Fruit fly (Drosophila melanogaster): ENCODE data around the gene CG44426.

Gene CG44426

DNA sequence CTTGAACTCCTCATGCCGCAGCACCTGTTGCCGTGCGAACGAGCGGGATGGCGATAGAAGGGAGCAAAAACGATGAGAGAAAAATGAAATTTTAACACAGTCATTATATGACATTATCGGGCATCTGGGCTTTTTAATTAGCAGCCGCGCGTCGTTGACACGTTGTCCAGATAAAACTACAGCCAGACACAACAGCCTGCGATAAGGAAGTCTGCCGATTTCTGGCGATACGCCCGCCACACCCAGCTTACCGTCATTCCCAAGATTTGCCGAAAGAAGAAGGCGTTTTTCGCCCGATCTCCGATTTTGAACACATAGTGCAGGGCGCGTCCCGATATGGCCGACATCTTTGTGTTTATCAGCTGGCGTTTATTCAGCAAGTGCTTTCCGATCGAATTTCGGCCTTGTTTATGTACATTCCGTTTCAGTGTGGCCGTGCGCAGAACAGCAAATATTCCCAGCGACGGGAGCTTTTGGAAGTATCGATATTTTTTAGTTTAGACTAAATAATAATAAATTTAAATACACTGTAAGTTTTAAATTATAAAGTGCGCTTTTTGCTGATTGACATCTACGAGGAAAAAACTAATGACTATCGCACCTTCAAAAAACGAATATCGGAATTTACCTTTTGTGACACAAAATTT is 50.0 kb downstream of the CG44426 start, which contains the start of gene CG1532 (continued):
- TF ChIP-seq CG7963 (GFP tag; IDR thresholded peaks at IDR 0.05; ENCODE audit: partially characterized antibody) = no peak
- TF ChIP-seq Sox100B (GFP tag; optimal IDR thresholded peaks at IDR 0.05) = no peak
- TF ChIP-seq pho (GFP tag; optimal IDR thresholded peaks at IDR 0.05) = no peak
- no peak for TF ChIP-seq CG8089 (GFP tag; optimal IDR thresholded peaks at IDR 0.05)
- peak; percentile 37; the same call in 1 of the 2 replicates for TF ChIP-seq MBD-R2 (GFP tag; IDR thresholded peaks at IDR 0.05)
- TF ChIP-seq bowl (GFP tag; IDR thresholded peaks at IDR 0.05) = no peak; the same call in 1 of the 2 replicates
- no peak for TF ChIP-seq CG31224 (GFP tag; IDR thresholded peaks at IDR 0.05)
- no peak for TF ChIP-seq Mrtf (GFP tag; IDR thresholded peaks at IDR 0.05)
- TF ChIP-seq CG1647 (GFP tag; optimal IDR thresholded peaks at IDR 0.05) = no peak
- TF ChIP-seq CG4360 (GFP tag; IDR thresholded peaks at IDR 0.05) = no peak
- TF ChIP-seq CG7556 (GFP tag; optimal IDR thresholded peaks at IDR 0.05) = no peak
- no peak for TF ChIP-seq sna (GFP tag; IDR thresholded peaks at IDR 0.05; ENCODE audit: partially characterized antibody)
- no peak for TF ChIP-seq Nf-YC (tag; optimal IDR thresholded peaks at IDR 0.05)
- TF ChIP-seq vfl (GFP tag; optimal IDR thresholded peaks at IDR 0.05) = no peak
- 0 out of 3 replicates have a peak, but pooled peaks have one; percentile 37 for TF ChIP-seq Dbx (GFP tag; IDR thresholded peaks at IDR 0.05)
- TF ChIP-seq CG7271 (tag; optimal IDR thresholded peaks at IDR 0.05) = no peak
- no peak for TF ChIP-seq HmgD (GFP tag; optimal IDR thresholded peaks at IDR 0.05)
- TF ChIP-seq CG15696 (tag; optimal IDR thresholded peaks at IDR 0.05) = no peak
- TF ChIP-seq CG9609 (GFP tag; optimal IDR thresholded peaks at IDR 0.05) = no peak
- peak; percentile 56 for TF ChIP-seq hbn (GFP tag; IDR thresholded peaks at IDR 0.05; ENCODE audit: partially characterized antibody)
- TF ChIP-seq Fer1 (GFP tag; optimal IDR thresholded peaks at IDR 0.05) = peak; percentile 24
- peak; percentile 25 for TF ChIP-seq CG6813 (GFP tag; optimal IDR thresholded peaks at IDR 0.05)
- TF ChIP-seq CG34224 (GFP tag; IDR thresholded peaks at IDR 0.05; ENCODE audit: partially characterized antibody) = peak; percentile 58; the same call in 2 of the 3 replicates
- TF ChIP-seq Doc3 (GFP tag; IDR thresholded peaks at IDR 0.05; ENCODE audit: partially characterized antibody) = peak; percentile 56; the same call in 1 of the 3 replicates
- TF ChIP-seq MESR4 (GFP tag; optimal IDR thresholded peaks at IDR 0.05) = peak; percentile 48
- TF ChIP-seq CG4328 (GFP tag; optimal IDR thresholded peaks at IDR 0.05) = peak; percentile 1
- TF ChIP-seq YL-1 (GFP tag; optimal IDR thresholded peaks at IDR 0.05) = peak; percentile 26
- peak; percentile 38; the same call in 1 of the 2 replicates for TF ChIP-seq CG31441 (GFP tag; IDR thresholded peaks at IDR 0.05)
- no peak for TF ChIP-seq aop (GFP tag; IDR thresholded peaks at IDR 0.05)
- TF ChIP-seq HHEX (GFP tag; optimal IDR thresholded peaks at IDR 0.05) = no peak
- TF ChIP-seq NC2α (GFP tag; optimal IDR thresholded peaks at IDR 0.05) = no peak
- no peak for TF ChIP-seq hth (optimal IDR thresholded peaks at IDR 0.05)
- TF ChIP-seq ATbp (GFP tag; optimal IDR thresholded peaks at IDR 0.05) = no peak
- TF ChIP-seq sens (GFP tag) = peak; percentile 79
- TF ChIP-seq nom (GFP tag; optimal IDR thresholded peaks at IDR 0.05) = no peak
- TF ChIP-seq pan (optimal IDR thresholded peaks at IDR 0.05) = no peak
- no peak for TF ChIP-seq pan (GFP tag; optimal IDR thresholded peaks at IDR 0.05 in 1 of 2, IDR thresholded peaks at IDR 0.05 in 1 of 2)
- no peak for TF ChIP-seq hkb (optimal IDR thresholded peaks at IDR 0.05)
- 0 out of 2 replicates have a peak, but pooled peaks have one; percentile 13 for TF ChIP-seq hkb (GFP tag; IDR thresholded peaks at IDR 0.05)
- no peak for TF ChIP-seq Usf (GFP tag; optimal IDR thresholded peaks at IDR 0.05)
- peak; percentile 4 for TF ChIP-seq phol (tag; optimal IDR thresholded peaks at IDR 0.05)
- no peak for TF ChIP-seq CG14014 (GFP tag; IDR thresholded peaks at IDR 0.05)
- TF ChIP-seq Ets97D (GFP tag; optimal IDR thresholded peaks at IDR 0.05) = peak; percentile 18
- TF ChIP-seq Poxn (GFP tag; IDR thresholded peaks at IDR 0.05) = no peak
- TF ChIP-seq Rfx (GFP tag; IDR thresholded peaks at IDR 0.05) = 0 out of 2 replicates have a peak, but pooled peaks have one; percentile 6
- TF ChIP-seq CG1792 (GFP tag; optimal IDR thresholded peaks at IDR 0.05) = no peak
- peak; percentile 54 for TF ChIP-seq sug (tag; optimal IDR thresholded peaks at IDR 0.05)
- no peak for TF ChIP-seq luna (GFP tag; optimal IDR thresholded peaks at IDR 0.05)
- TF ChIP-seq ap (GFP tag; IDR thresholded peaks at IDR 0.05) = no peak
- peak; percentile 1 for TF ChIP-seq CTCF (GFP tag; optimal IDR thresholded peaks at IDR 0.05)
- peak; percentile 75 for TF ChIP-seq cwo (GFP tag; optimal IDR thresholded peaks at IDR 0.05)

Measured in whole organism, embryonic.